Worm (Caenorhabditis elegans) whole organism, young adult: ENCODE data around the gene F35D11.4.

ENCODE experiments used
- B0019.2 ChIP-seq: fragments of 200-800 bp; sonication (Bioruptor generic); conservative IDR thresholded peaks from 2 replicates; pipeline ENCODE4 v1.3.6; 2022; ENCODE audit warnings: missing genetic modification reagents, missing genetic modification characterization, missing compliant biosample characterization
- B0035.1 ChIP-seq: sonication (generic microtip); optimal IDR thresholded peaks from 2 replicates; lab custom pipeline; 2016; ENCODE audit warnings: missing genetic modification characterization, mild to moderate bottlenecking, missing compliant biosample characterization, missing genotype, missing genetic modification reagents
- B0336.3 ChIP-seq: fragments of 200-800 bp; sonication (Bioruptor generic); IDR thresholded peaks from 2 replicates; pipeline ENCODE4 v1.3.6; 2022; ENCODE audit warnings: missing genetic modification characterization, missing compliant biosample characterization
- D2030.7 ChIP-seq: fragments of 200-800 bp; sonication (Bioruptor generic); IDR thresholded peaks from 2 replicates; pipeline ENCODE4 v1.3.6; 2022; ENCODE audit warnings: missing genetic modification reagents, missing genetic modification characterization, missing compliant biosample characterization
- F33H1.4 ChIP-seq: fragments of 200-800 bp; sonication (Bioruptor generic); IDR thresholded peaks from 2 replicates; pipeline ENCODE4 v1.3.6; 2022; ENCODE audit warnings: missing genetic modification reagents, missing genetic modification characterization, missing compliant biosample characterization
- F39B2.1 ChIP-seq: fragments of 200-800 bp; sonication (Bioruptor generic); IDR thresholded peaks from 2 replicates; pipeline ENCODE4 v1.3.6; 2022; ENCODE audit warnings: missing genetic modification reagents, missing genetic modification characterization, missing compliant biosample characterization
- F49E8.2 ChIP-seq: sonication (generic microtip); optimal IDR thresholded peaks from 3 replicates; lab custom pipeline; 2017; ENCODE audit warnings: missing genetic modification characterization, mild to moderate bottlenecking, missing compliant biosample characterization, antibody characterized with exemption, moderate library complexity; ENCODE audit not compliant: insufficient read depth
- F55B11.4 ChIP-seq: sonication (generic microtip); optimal IDR thresholded peaks from 2 replicates; lab custom pipeline; 2016; ENCODE audit warnings: missing compliant biosample characterization, missing genetic modification characterization, borderline replicate concordance; ENCODE audit not compliant: insufficient read depth
- K12H6.12 ChIP-seq: fragments of 200-800 bp; sonication (Bioruptor generic); optimal IDR thresholded peaks from 2 replicates; lab custom pipeline; 2018; ENCODE audit warnings: mild to moderate bottlenecking, missing genetic modification characterization, missing compliant biosample characterization
- T07F8.4 ChIP-seq: sonication (generic microtip); optimal IDR thresholded peaks from 2 replicates; lab custom pipeline; 2016; ENCODE audit warnings: mild to moderate bottlenecking, missing genetic modification characterization, moderate library complexity, missing compliant biosample characterization
- Y53G8AR.9 ChIP-seq: fragments of 200-800 bp; sonication (Bioruptor generic); conservative IDR thresholded peaks from 2 replicates; pipeline ENCODE4 v1.3.6; 2022; ENCODE audit warnings: missing genetic modification reagents, missing genetic modification characterization, missing compliant biosample characterization
- ama-1 ChIP-seq, 3 experiments: fragments of 150-350 bp in 1 of 3; sonication (generic microtip) in 2 of 3; optimal IDR thresholded peaks; 2 replicates each; lab custom pipeline; 2014 to 2018; ENCODE audit warnings: missing biosample characterization in 2 of 3, missing genetic modification characterization in 2 of 3, missing genetic modification reagents in 2 of 3
- aptf-2 ChIP-seq: fragments of 200-800 bp; sonication (Bioruptor generic); conservative IDR thresholded peaks from 2 replicates; pipeline ENCODE4 v1.3.6; 2022; ENCODE audit warnings: missing genetic modification reagents, missing genetic modification characterization, missing compliant biosample characterization
- aptf-3 ChIP-seq: fragments of 200-800 bp; sonication (Bioruptor generic); IDR thresholded peaks from 2 replicates; pipeline ENCODE4 v1.3.6; 2022; ENCODE audit warnings: missing genetic modification characterization, missing compliant biosample characterization
- atf-7 ChIP-seq: sonication (generic microtip); optimal IDR thresholded peaks from 2 replicates; lab custom pipeline; 2017; ENCODE audit warnings: mild to moderate bottlenecking, missing genetic modification characterization, missing compliant biosample characterization
- athp-1 ChIP-seq: sonication (generic microtip); optimal IDR thresholded peaks from 2 replicates; lab custom pipeline; 2017; ENCODE audit warnings: mild to moderate bottlenecking, missing genetic modification characterization, missing compliant biosample characterization
- attf-5 ChIP-seq: fragments of 200-800 bp; sonication (Bioruptor generic); optimal IDR thresholded peaks from 2 replicates; lab custom pipeline; 2018; ENCODE audit warnings: mild to moderate bottlenecking, missing genetic modification characterization, missing compliant biosample characterization
- attf-6 ChIP-seq: fragments of 200-800 bp; sonication (Bioruptor generic); IDR thresholded peaks from 2 replicates; pipeline ENCODE4 v1.3.6; 2022; ENCODE audit warnings: missing genetic modification reagents, missing genetic modification characterization, missing compliant biosample characterization
- bed-2 ChIP-seq: fragments of 200-800 bp; sonication (Bioruptor generic); IDR thresholded peaks from 2 replicates; pipeline ENCODE4 v1.3.6; 2022; ENCODE audit warnings: missing genetic modification reagents, missing genetic modification characterization, missing compliant biosample characterization
- cebp-1 ChIP-seq, 2 experiments: fragments of 200-800 bp in 1 of 2; sonication (Bioruptor generic) in 1 of 2; sonication (generic microtip) in 1 of 2; IDR thresholded peaks in 1 of 2; optimal IDR thresholded peaks in 1 of 2; 2 replicates each; pipeline versions ENCODE4 v1.3.6 to Lab custom; 2017 to 2022; ENCODE audit warnings: missing compliant biosample characterization in 2 of 2, missing genetic modification characterization in 2 of 2, mild to moderate bottlenecking in 1 of 2, missing genetic modification reagents in 1 of 2, moderate library complexity in 1 of 2
- ceh-91 ChIP-seq: fragments of 200-800 bp; sonication (Bioruptor generic); IDR thresholded peaks from 2 replicates; pipeline ENCODE4 v1.3.6; 2022; ENCODE audit warnings: missing genetic modification reagents, missing genetic modification characterization, missing compliant biosample characterization
- chd-7 ChIP-seq: sonication (generic microtip); optimal IDR thresholded peaks from 2 replicates; lab custom pipeline; 2016; ENCODE audit warnings: mild to moderate bottlenecking, missing genetic modification characterization, moderate library complexity, missing compliant biosample characterization
- dpl-1 ChIP-seq: fragments of 150-350 bp; optimal IDR thresholded peaks from 2 replicates; lab custom pipeline; 2014; ENCODE audit warnings: missing biosample characterization, missing genetic modification reagents, missing genetic modification characterization
- egrh-3 ChIP-seq: fragments of 200-800 bp; sonication (Bioruptor generic); IDR thresholded peaks from 2 replicates; pipeline ENCODE4 v1.3.6; 2022; ENCODE audit warnings: missing genetic modification reagents, missing genetic modification characterization, missing compliant biosample characterization
- fkh-3 ChIP-seq: sonication (generic microtip); optimal IDR thresholded peaks from 2 replicates; lab custom pipeline; 2016; ENCODE audit warnings: mild to moderate bottlenecking, missing genetic modification characterization, missing compliant biosample characterization
- hlh-12 ChIP-seq: sonication (generic microtip); optimal IDR thresholded peaks from 2 replicates; lab custom pipeline; 2016; ENCODE audit warnings: missing genetic modification characterization, missing compliant biosample characterization
- hlh-26 ChIP-seq: fragments of 200-800 bp; sonication (Bioruptor generic); conservative IDR thresholded peaks from 2 replicates; pipeline ENCODE4 v1.3.6; 2022; ENCODE audit warnings: missing genetic modification reagents, missing genetic modification characterization, missing compliant biosample characterization
- hmg-1.2 ChIP-seq: fragments of 200-800 bp; sonication (Bioruptor generic); IDR thresholded peaks from 2 replicates; pipeline ENCODE4 v1.3.6; 2022; ENCODE audit warnings: missing genetic modification reagents, missing genetic modification characterization, missing compliant biosample characterization
- hsf-1 ChIP-seq: fragments of 200-800 bp; sonication (Bioruptor generic); IDR thresholded peaks from 2 replicates; pipeline ENCODE4 v1.3.6; 2022; ENCODE audit warnings: missing genetic modification reagents, missing genetic modification characterization, missing compliant biosample characterization
- let-607 ChIP-seq, 2 experiments: fragments of 200-800 bp in 1 of 2; sonication (Bioruptor generic) in 1 of 2; sonication (generic microtip) in 1 of 2; optimal IDR thresholded peaks; 2 replicates each; lab custom pipeline; 2016 to 2018; ENCODE audit warnings: mild to moderate bottlenecking in 2 of 2, missing compliant biosample characterization in 2 of 2, missing genetic modification characterization in 2 of 2, moderate library complexity in 2 of 2, missing genotype in 1 of 2
- lin-35 ChIP-seq, 3 experiments: fragments of 150-350 bp in 2 of 3; sonication (generic microtip) in 1 of 3; optimal IDR thresholded peaks; 2 replicates each; lab custom pipeline; 2014 to 2018; ENCODE audit warnings: missing biosample characterization in 3 of 3, missing genetic modification characterization in 3 of 3, missing genetic modification reagents in 3 of 3
- lin-40 ChIP-seq: sonication (generic microtip); optimal IDR thresholded peaks from 2 replicates; lab custom pipeline; 2016; ENCODE audit warnings: missing genetic modification characterization, mild to moderate bottlenecking, missing compliant biosample characterization, missing genotype, missing genetic modification reagents
- lin-54 ChIP-seq: fragments of 200-800 bp; sonication (Bioruptor generic); optimal IDR thresholded peaks from 2 replicates; lab custom pipeline; 2018; ENCODE audit warnings: mild to moderate bottlenecking, missing genetic modification characterization, missing compliant biosample characterization
- lsl-1 ChIP-seq: fragments of 200-800 bp; sonication (Bioruptor generic); optimal IDR thresholded peaks from 2 replicates; lab custom pipeline; 2018; ENCODE audit warnings: mild to moderate bottlenecking, missing genetic modification characterization, moderate library complexity, missing compliant biosample characterization
- madf-8 ChIP-seq: fragments of 200-800 bp; sonication (Bioruptor generic); conservative IDR thresholded peaks from 2 replicates; pipeline ENCODE4 v1.3.6; 2022; ENCODE audit warnings: missing genetic modification reagents, missing genetic modification characterization, missing compliant biosample characterization
- mcd-1 ChIP-seq: fragments of 200-800 bp; sonication (Bioruptor generic); IDR thresholded peaks from 2 replicates; pipeline ENCODE4 v1.3.6; 2022; ENCODE audit warnings: missing genetic modification reagents, missing genetic modification characterization, missing compliant biosample characterization
- mxl-1 ChIP-seq: sonication (generic microtip); optimal IDR thresholded peaks from 2 replicates; lab custom pipeline; 2016; ENCODE audit warnings: missing genetic modification characterization, missing compliant biosample characterization
- sdz-38 ChIP-seq: sonication (generic microtip); optimal IDR thresholded peaks from 2 replicates; lab custom pipeline; 2016; ENCODE audit warnings: missing genotype, missing genetic modification characterization, missing compliant biosample characterization
- snpc-4 ChIP-seq, 5 experiments: fragments of 150-350 bp in 1 of 5; sonication (generic microtip) in 4 of 5; optimal IDR thresholded peaks; 2 replicates each; lab custom pipeline; 2014 to 2018; ENCODE audit warnings: missing genetic modification characterization in 5 of 5, missing biosample characterization in 3 of 5, antibody characterized with exemption in 2 of 5, mild to moderate bottlenecking in 2 of 5, missing compliant biosample characterization in 2 of 5, missing genotype in 2 of 5, moderate library complexity in 2 of 5, missing genetic modification reagents in 1 of 5
- tbp1 ChIP-seq: fragments of 200-800 bp; sonication (Bioruptor generic); optimal IDR thresholded peaks from 2 replicates; lab custom pipeline; 2018; ENCODE audit warnings: mild to moderate bottlenecking, missing genetic modification characterization, missing compliant biosample characterization
- tlf-1 ChIP-seq: fragments of 200-800 bp; sonication (Bioruptor generic); optimal IDR thresholded peaks from 2 replicates; lab custom pipeline; 2018; ENCODE audit warnings: mild to moderate bottlenecking, missing genetic modification characterization, missing compliant biosample characterization
- unc-130 ChIP-seq: sonication (generic microtip); optimal IDR thresholded peaks from 2 replicates; lab custom pipeline; 2016; ENCODE audit warnings: missing genetic modification reagents, missing genetic modification characterization, missing compliant biosample characterization
- unc-62 ChIP-seq: fragments of 150-350 bp; optimal IDR thresholded peaks from 2 replicates; lab custom pipeline; 2014; ENCODE audit warnings: missing biosample characterization, missing genetic modification reagents, missing genetic modification characterization
- ztf-18 ChIP-seq: sonication (generic microtip); optimal IDR thresholded peaks from 2 replicates; lab custom pipeline; 2016; ENCODE audit warnings: missing genotype, mild to moderate bottlenecking, missing genetic modification characterization, missing compliant biosample characterization
- ztf-26 ChIP-seq: sonication (generic microtip); optimal IDR thresholded peaks from 2 replicates; lab custom pipeline; 2017; ENCODE audit warnings: missing genetic modification characterization, missing compliant biosample characterization
- ztf-28 ChIP-seq: fragments of 200-800 bp; sonication (Bioruptor generic); IDR thresholded peaks from 2 replicates; pipeline ENCODE4 v1.3.6; 2022; ENCODE audit warnings: missing genetic modification reagents, missing genetic modification characterization, missing compliant biosample characterization
- ztf-3 ChIP-seq: fragments of 200-800 bp; sonication (Bioruptor generic); optimal IDR thresholded peaks from 2 replicates; lab custom pipeline; 2018; ENCODE audit warnings: mild to moderate bottlenecking, missing genetic modification characterization, missing compliant biosample characterization

F35D11.4 gene

ce11 chrII:4603035-4603434 lies at the start of gene F35D11.4:
Gene F35D11.4, plus strand, starts transcription at chrII:4603427.
- no peak for TF ChIP-seq hlh-26 (GFP tag; lab: Robert Waterston, UW)
- no peak; the same call in 1 of the 2 replicates for TF ChIP-seq B0019.2 (GFP tag; lab: Robert Waterston, UW)
- no peak for TF ChIP-seq mxl-1 (tag; lab: Kevin White, UChicago)
- TF ChIP-seq egrh-3 (GFP tag; lab: Robert Waterston, UW): peak; percentile 46; the same call in 1 of the 2 replicates
- TF ChIP-seq snpc-4 (GFP tag; optimal IDR thresholded peaks at IDR 0.05; lab: Kevin White, UChicago): no peak
- peak in 3 of 4 experiments; percentile 10 to 52 (median 27) for TF ChIP-seq snpc-4 (tag; optimal IDR thresholded peaks at IDR 0.05; lab: Kevin White, UChicago)
- TF ChIP-seq Y53G8AR.9 (GFP tag; lab: Robert Waterston, UW): 0 out of 2 replicates have a peak, but pooled peaks have one; percentile 22
- TF ChIP-seq F39B2.1: no peak
- TF ChIP-seq tbp1 (GFP tag; lab: Kevin White, UChicago): peak; percentile 48
- TF ChIP-seq let-607 (tag; optimal IDR thresholded peaks at IDR 0.05; lab: Kevin White, UChicago): peak in 1 of 2 experiments; percentile 46
- TF ChIP-seq aptf-2 (GFP tag; lab: Robert Waterston, UW): peak; percentile 88
- no peak for TF ChIP-seq unc-62 (GFP tag; lab: Kevin White, UChicago)
- TF ChIP-seq sdz-38 (tag; lab: Kevin White, UChicago): no peak
- no peak for TF ChIP-seq attf-6 (GFP tag; lab: Robert Waterston, UW)
- TF ChIP-seq hlh-12 (tag; lab: Kevin White, UChicago): no peak
- no peak for TF ChIP-seq cebp-1 (GFP tag; IDR thresholded peaks at IDR 0.05; lab: Robert Waterston, UW)
- TF ChIP-seq cebp-1 (tag; optimal IDR thresholded peaks at IDR 0.05; lab: Kevin White, UChicago): peak; percentile 50
- no peak for TF ChIP-seq T07F8.4 (tag; lab: Kevin White, UChicago)
- TF ChIP-seq K12H6.12 (tag; lab: Kevin White, UChicago): peak; percentile 52
- peak; percentile 43; the same call in 1 of the 2 replicates for TF ChIP-seq ceh-91
- no peak for TF ChIP-seq B0035.1 (tag; lab: Kevin White, UChicago)
- TF ChIP-seq bed-2 (GFP tag; lab: Robert Waterston, UW): peak; percentile 88
- peak; percentile 88 for TF ChIP-seq lin-54 (GFP tag; lab: Kevin White, UChicago)
- TF ChIP-seq F55B11.4: no peak
- no peak for TF ChIP-seq aptf-3 (GFP tag; lab: Robert Waterston, UW)
- TF ChIP-seq lin-40 (tag; lab: Kevin White, UChicago): peak; percentile 51
- no peak for TF ChIP-seq F49E8.2 (tag; lab: Kevin White, UChicago)
- TF ChIP-seq ztf-28: peak; percentile 26; the same call in 1 of the 2 replicates
- TF ChIP-seq chd-7 (tag; lab: Kevin White, UChicago): no peak
- TF ChIP-seq hmg-1.2: peak; percentile 46
- TF ChIP-seq attf-5 (GFP tag; lab: Kevin White, UChicago): peak; percentile 48
- peak; percentile 47; the same call in 1 of the 2 replicates for TF ChIP-seq B0336.3
- peak; percentile 73 for TF ChIP-seq lsl-1 (GFP tag; lab: Kevin White, UChicago)
- TF ChIP-seq D2030.7 (GFP tag; lab: Robert Waterston, UW): peak; percentile 72
- no peak for TF ChIP-seq fkh-3 (tag; lab: Kevin White, UChicago)
- TF ChIP-seq hsf-1 (GFP tag; lab: Robert Waterston, UW): no peak
- peak; percentile 86 for TF ChIP-seq unc-130
- peak; percentile 78 for TF ChIP-seq madf-8 (GFP tag; lab: Robert Waterston, UW)
- TF ChIP-seq athp-1: peak; percentile 46
- TF ChIP-seq ama-1 (optimal IDR thresholded peaks at IDR 0.05; lab: Kevin White, UChicago): no peak
- TF ChIP-seq ama-1 (GFP tag; optimal IDR thresholded peaks at IDR 0.05; lab: Kevin White, UChicago): no peak
- TF ChIP-seq ztf-26 (tag; lab: Kevin White, UChicago): no peak
- peak; percentile 37 for TF ChIP-seq atf-7
- peak; percentile 76 for TF ChIP-seq dpl-1 (GFP tag; lab: Kevin White, UChicago)
- peak in 2 of 3 experiments; percentile 23 to 80 for TF ChIP-seq lin-35 (GFP tag; optimal IDR thresholded peaks at IDR 0.05; lab: Kevin White, UChicago)
- no peak for TF ChIP-seq tlf-1 (GFP tag; lab: Kevin White, UChicago)
- TF ChIP-seq ztf-3 (GFP tag; lab: Kevin White, UChicago): no peak
- TF ChIP-seq ztf-18: peak; percentile 35
- peak; percentile 68 for TF ChIP-seq F33H1.4 (GFP tag; lab: Robert Waterston, UW)
- TF ChIP-seq mcd-1: peak; percentile 75
